Fruit fly (Drosophila melanogaster) whole organism, embryonic: ENCODE data around the gene CG16953.

Experiments used
- Ada2b ChIP-seq: fragments of 200-800 bp; sonication (Bioruptor generic); IDR thresholded peaks from 2 replicates; pipeline ENCODE4 v1.3.6; 2022; ENCODE audit warnings: missing biosample characterization, missing genetic modification characterization
- Atf6 ChIP-seq: fragments of 200-800 bp; sonication (Bioruptor generic); IDR thresholded peaks from 2 replicates; pipeline ENCODE4 v1.3.6; 2022; ENCODE audit warnings: missing biosample characterization, missing genetic modification characterization
- B-H1 ChIP-seq: fragments of 200-800 bp; sonication (Bioruptor generic); IDR thresholded peaks from 3 replicates; pipeline ENCODE4 v1.3.6; 2022; ENCODE audit warnings: missing biosample characterization, missing genetic modification characterization
- CG10462 ChIP-seq: fragments of 200-800 bp; sonication (Bioruptor generic); optimal IDR thresholded peaks from 2 replicates; lab custom pipeline; 2016; ENCODE audit warnings: missing biosample characterization, missing genetic modification characterization
- CG11085 ChIP-seq: fragments of 200-800 bp; sonication (Bioruptor generic); IDR thresholded peaks from 2 replicates; pipeline ENCODE4 v1.3.6; 2022; ENCODE audit warnings: missing biosample characterization, missing genetic modification characterization
- CG12391 ChIP-seq: fragments of 200-800 bp; sonication (Bioruptor generic); optimal IDR thresholded peaks from 3 replicates; lab custom pipeline; 2018; ENCODE audit warnings: missing biosample characterization, mild to moderate bottlenecking, missing genetic modification characterization, moderate library complexity
- CG13123 ChIP-seq: fragments of 200-800 bp; sonication (Bioruptor generic); optimal IDR thresholded peaks from 2 replicates; lab custom pipeline; 2016; ENCODE audit warnings: missing biosample characterization, missing genetic modification characterization
- CG15073 ChIP-seq: fragments of 200-800 bp; sonication (Bioruptor generic); optimal IDR thresholded peaks from 2 replicates; lab custom pipeline; 2016; ENCODE audit warnings: missing biosample characterization, missing genetic modification characterization
- CG16779 ChIP-seq: fragments of 200-800 bp; sonication (Bioruptor generic); IDR thresholded peaks from 2 replicates; pipeline ENCODE4 v1.3.6; 2022; ENCODE audit warnings: missing biosample characterization, missing genetic modification characterization
- CG17186 ChIP-seq: fragments of 200-800 bp; sonication (Bioruptor generic); optimal IDR thresholded peaks from 3 replicates; lab custom pipeline; 2017; ENCODE audit warnings: missing biosample characterization, missing genetic modification reagents, missing genetic modification characterization
- CG2678 ChIP-seq: fragments of 200-800 bp; sonication (Bioruptor generic); optimal IDR thresholded peaks from 3 replicates; lab custom pipeline; 2019; ENCODE audit warnings: missing biosample characterization, mild to moderate bottlenecking, missing genetic modification characterization, moderate library complexity
- CG31224 ChIP-seq: fragments of 200-800 bp; sonication (Bioruptor generic); IDR thresholded peaks from 2 replicates; pipeline ENCODE4 v1.3.6; 2022; ENCODE audit warnings: missing biosample characterization, missing genetic modification characterization
- CG34376 ChIP-seq: fragments of 200-800 bp; sonication (Bioruptor generic); optimal IDR thresholded peaks from 2 replicates; lab custom pipeline; 2018; ENCODE audit warnings: missing biosample characterization, mild to moderate bottlenecking, missing genetic modification characterization
- CG3847 ChIP-seq: fragments of 200-800 bp; sonication (Bioruptor generic); IDR thresholded peaks from 2 replicates; pipeline ENCODE4 v1.3.6; 2022; ENCODE audit warnings: missing biosample characterization, missing genetic modification characterization
- CG4424 ChIP-seq: fragments of 200-800 bp; sonication (Bioruptor generic); optimal IDR thresholded peaks from 3 replicates; lab custom pipeline; 2016; ENCODE audit warnings: missing biosample characterization, missing genetic modification characterization
- CG5180 ChIP-seq: fragments of 200-800 bp; sonication (Bioruptor generic); optimal IDR thresholded peaks from 3 replicates; lab custom pipeline; 2017; ENCODE audit warnings: missing biosample characterization, missing genetic modification characterization, mild to moderate bottlenecking, moderate library complexity, missing genetic modification reagents
- CG7839 ChIP-seq: fragments of 200-800 bp; sonication (Bioruptor generic); optimal IDR thresholded peaks from 3 replicates; lab custom pipeline; 2018; ENCODE audit warnings: missing biosample characterization, mild to moderate bottlenecking, missing genetic modification characterization, moderate library complexity
- CG9727 ChIP-seq: fragments of 200-800 bp; sonication (Bioruptor generic); optimal IDR thresholded peaks from 3 replicates; lab custom pipeline; 2017; ENCODE audit warnings: missing biosample characterization, mild to moderate bottlenecking, missing genetic modification characterization
- CkIIα-i1 ChIP-seq: fragments of 200-800 bp; sonication (Bioruptor generic); IDR thresholded peaks from 2 replicates; pipeline ENCODE4 v1.3.6; 2022; ENCODE audit warnings: missing biosample characterization, missing genetic modification characterization
- E2f2 ChIP-seq: fragments of 200-800 bp; sonication (Bioruptor generic); IDR thresholded peaks from 2 replicates; pipeline ENCODE4 v1.3.6; 2022; ENCODE audit warnings: missing biosample characterization, missing genetic modification characterization
- Fer3 ChIP-seq: fragments of 200-800 bp; sonication (Bioruptor generic); optimal IDR thresholded peaks from 2 replicates; lab custom pipeline; 2018; ENCODE audit warnings: missing biosample characterization, mild to moderate bottlenecking, missing genetic modification characterization, moderate library complexity
- H2.0 ChIP-seq: fragments of 200-800 bp; sonication (Bioruptor generic); IDR thresholded peaks from 2 replicates; pipeline ENCODE4 v1.3.6; 2022; ENCODE audit warnings: missing biosample characterization, missing genetic modification characterization
- HLH54F ChIP-seq: fragments of 200-800 bp; sonication (Bioruptor generic); optimal IDR thresholded peaks from 3 replicates; lab custom pipeline; 2016; ENCODE audit warnings: missing biosample characterization, missing genetic modification characterization
- Hand ChIP-seq: fragments of 200-800 bp; sonication (Bioruptor generic); optimal IDR thresholded peaks from 2 replicates; lab custom pipeline; 2017; ENCODE audit warnings: mild to moderate bottlenecking, missing biosample characterization, missing genetic modification reagents, missing genetic modification characterization
- Hmr ChIP-seq: fragments of 200-800 bp; sonication (Bioruptor generic); optimal IDR thresholded peaks from 3 replicates; lab custom pipeline; 2017; ENCODE audit warnings: mild to moderate bottlenecking, missing biosample characterization, missing genetic modification reagents, missing genetic modification characterization
- Hr39 ChIP-seq: fragments of >200 bp; optimal IDR thresholded peaks from 2 replicates; lab custom pipeline; 2017
- MESR4 ChIP-seq: fragments of 200-800 bp; sonication (Bioruptor generic); optimal IDR thresholded peaks from 2 replicates; lab custom pipeline; 2018; ENCODE audit warnings: missing biosample characterization, mild to moderate bottlenecking, missing genetic modification characterization, moderate library complexity
- Neu2 ChIP-seq: fragments of 200-800 bp; sonication (Bioruptor generic); optimal IDR thresholded peaks from 3 replicates; lab custom pipeline; 2016; ENCODE audit warnings: missing biosample characterization, missing genetic modification characterization, borderline replicate concordance
- PHDP ChIP-seq: fragments of 200-800 bp; sonication (Bioruptor generic); optimal IDR thresholded peaks from 3 replicates; lab custom pipeline; 2018; ENCODE audit warnings: missing biosample characterization, mild to moderate bottlenecking, missing genetic modification characterization, moderate library complexity
- Sry-β ChIP-seq: fragments of 200-800 bp; sonication (Bioruptor generic); optimal IDR thresholded peaks from 2 replicates; lab custom pipeline; 2018; ENCODE audit warnings: missing biosample characterization, mild to moderate bottlenecking, missing genetic modification characterization, moderate library complexity
- Usf ChIP-seq: fragments of 200-800 bp; sonication (Bioruptor generic); optimal IDR thresholded peaks from 2 replicates; lab custom pipeline; 2017; ENCODE audit warnings: missing genotype, missing biosample characterization, missing genetic modification characterization
- Xbp1 ChIP-seq: fragments of 200-800 bp; sonication (Bioruptor generic); optimal IDR thresholded peaks from 3 replicates; lab custom pipeline; 2016; ENCODE audit warnings: missing biosample characterization, mild to moderate bottlenecking, missing genetic modification characterization
- Xrp1 ChIP-seq: fragments of 200-800 bp; sonication (Bioruptor generic); IDR thresholded peaks from 2 replicates; pipeline ENCODE4 v1.3.6; 2022; ENCODE audit warnings: missing biosample characterization, missing genetic modification characterization
- chinmo ChIP-seq: fragments of 200-800 bp; sonication (Bioruptor generic); IDR thresholded peaks from 4 replicates; pipeline ENCODE4 v1.3.6; 2022; ENCODE audit warnings: missing biosample characterization, missing genetic modification characterization; ENCODE audit not compliant: partially characterized antibody
- ci ChIP-seq: fragments of 200-800 bp; sonication (Bioruptor generic); IDR thresholded peaks from 3 replicates; pipeline ENCODE4 v1.3.6; 2022; ENCODE audit warnings: missing biosample characterization, missing genetic modification characterization
- ems ChIP-seq: fragments of 200-800 bp; sonication (Bioruptor generic); optimal IDR thresholded peaks from 3 replicates; lab custom pipeline; 2016; ENCODE audit warnings: missing biosample characterization, missing genetic modification characterization
- exex ChIP-seq: fragments of 200-800 bp; sonication (Bioruptor generic); optimal IDR thresholded peaks from 4 replicates; lab custom pipeline; 2018; ENCODE audit warnings: missing biosample characterization, mild to moderate bottlenecking, missing genetic modification characterization, moderate library complexity
- fd64A ChIP-seq: fragments of 200-800 bp; sonication (Bioruptor generic); optimal IDR thresholded peaks from 3 replicates; lab custom pipeline; 2018; ENCODE audit warnings: missing biosample characterization, mild to moderate bottlenecking, missing genetic modification characterization
- ftz-f1 ChIP-seq: fragments of 200-800 bp; sonication (Bioruptor generic); optimal IDR thresholded peaks from 2 replicates; lab custom pipeline; 2016; ENCODE audit warnings: missing biosample characterization, missing genetic modification characterization
- gsb-n ChIP-seq: fragments of 200-800 bp; sonication (Bioruptor generic); optimal IDR thresholded peaks from 3 replicates; lab custom pipeline; 2018; ENCODE audit warnings: missing biosample characterization, mild to moderate bottlenecking, missing genetic modification characterization
- hb ChIP-seq: fragments of 200-800 bp; sonication (Bioruptor generic); IDR thresholded peaks from 3 replicates; pipeline ENCODE4 v1.3.6; 2022; ENCODE audit warnings: missing biosample characterization, missing genetic modification characterization; ENCODE audit not compliant: partially characterized antibody
- ken ChIP-seq: fragments of 200-800 bp; sonication (Bioruptor generic); IDR thresholded peaks from 3 replicates; pipeline ENCODE4 v1.3.6; 2022; ENCODE audit warnings: missing biosample characterization, missing genetic modification characterization
- lilli ChIP-seq: fragments of 200-800 bp; sonication (Bioruptor generic); optimal IDR thresholded peaks from 3 replicates; lab custom pipeline; 2016; ENCODE audit warnings: missing biosample characterization, missing genetic modification characterization
- rib ChIP-seq: fragments of 200-800 bp; sonication (Bioruptor generic); IDR thresholded peaks from 2 replicates; pipeline ENCODE4 v1.3.6; 2022; ENCODE audit warnings: missing biosample characterization, missing genetic modification characterization
- sens-2 ChIP-seq: fragments of 200-800 bp; sonication (Bioruptor generic); IDR thresholded peaks from 2 replicates; pipeline ENCODE4 v1.3.6; 2022; ENCODE audit warnings: missing biosample characterization, missing genetic modification characterization
- slou ChIP-seq: fragments of 200-800 bp; sonication (Bioruptor generic); optimal IDR thresholded peaks from 3 replicates; lab custom pipeline; 2016; ENCODE audit warnings: missing biosample characterization, missing genetic modification characterization
- sna ChIP-seq: fragments of 200-800 bp; sonication (Bioruptor generic); IDR thresholded peaks from 2 replicates; pipeline ENCODE4 v1.3.6; 2022; ENCODE audit warnings: missing biosample characterization, missing genetic modification characterization; ENCODE audit not compliant: partially characterized antibody
- stc ChIP-seq: fragments of 200-800 bp; sonication (Bioruptor generic); IDR thresholded peaks from 2 replicates; pipeline ENCODE4 v1.3.6; 2022; ENCODE audit warnings: missing biosample characterization, missing genetic modification characterization
- wek ChIP-seq: fragments of 200-800 bp; sonication (Bioruptor generic); optimal IDR thresholded peaks from 3 replicates; lab custom pipeline; 2018; ENCODE audit warnings: missing biosample characterization, mild to moderate bottlenecking, missing genetic modification characterization, moderate library complexity

The CG16953 gene

dm6 chr3R:20556281-20557113 is 29.1 kb downstream of the CG16953 start (continued):
- TF ChIP-seq CkIIα-i1 (GFP tag; lab: Robert Waterston, UW) (no peak), slou (GFP tag; lab: Kevin White, UChicago) (no peak), ken (no peak), CG10462 (peak; percentile 21), sens-2 (GFP tag; lab: Robert Waterston, UW) (no peak), CG5180 (GFP tag; lab: Kevin White, UChicago) (no peak), Xrp1 (peak; percentile 45), hb (no peak), chinmo (no peak; the same call in 3 of the 4 replicates), rib (GFP tag; lab: Robert Waterston, UW) (peak; percentile 73), CG16779 (peak; percentile 83), CG4424 (peak; percentile 49), CG3847 (GFP tag; lab: Robert Waterston, UW) (peak; percentile 63), Hmr (GFP tag; lab: Kevin White, UChicago) (peak; percentile 59), CG9727 (GFP tag; lab: Kevin White, UChicago) (peak; percentile 67), stc (GFP tag; lab: Robert Waterston, UW) (peak; percentile 74), Usf (GFP tag; lab: Kevin White, UChicago) (peak; percentile 35), E2f2 (peak; percentile 35; the same call in 1 of the 2 replicates), ci (no peak), CG31224 (GFP tag; lab: Robert Waterston, UW) (peak; percentile 79), H2.0 (GFP tag; lab: Robert Waterston, UW) (peak; percentile 64), ems (no peak), CG2678 (tag; lab: Kevin White, UChicago) (peak; percentile 74), HLH54F (GFP tag; lab: Kevin White, UChicago) (peak; percentile 36), Fer3 (tag; lab: Kevin White, UChicago) (peak; percentile 82), Xbp1 (GFP tag; lab: Kevin White, UChicago) (peak; percentile 70), Hr39 (lab: Kevin White, UChicago) (no peak), lilli (GFP tag; lab: Kevin White, UChicago) (peak; percentile 68), CG15073 (GFP tag; lab: Kevin White, UChicago) (no peak), Hand (GFP tag; lab: Kevin White, UChicago) (no peak), PHDP (tag; lab: Kevin White, UChicago) (peak; percentile 40), ftz-f1 (GFP tag; lab: Kevin White, UChicago) (peak; percentile 65), CG17186 (GFP tag; lab: Kevin White, UChicago) (no peak), Ada2b (GFP tag; lab: Robert Waterston, UW) (peak; percentile 85), Sry-β (GFP tag; lab: Kevin White, UChicago) (no peak), CG11085 (GFP tag; lab: Robert Waterston, UW) (peak; percentile 30; the same call in 1 of the 2 replicates), CG7839 (tag; lab: Kevin White, UChicago) (peak; percentile 83), gsb-n (no peak), B-H1 (GFP tag; lab: Robert Waterston, UW) (0 out of 3 replicates have a peak, but pooled peaks have one; percentile 35), wek (GFP tag; lab: Kevin White, UChicago) (no peak), sna (no peak), Neu2 (GFP tag; lab: Kevin White, UChicago) (no peak), exex (tag; lab: Kevin White, UChicago) (no peak), CG12391 (tag; lab: Kevin White, UChicago) (peak; percentile 54), CG13123 (no peak), fd64A (GFP tag; lab: Kevin White, UChicago) (no peak), CG34376 (GFP tag; lab: Kevin White, UChicago) (no peak), Atf6 (peak; percentile 88), MESR4 (GFP tag; lab: Kevin White, UChicago) (no peak)
